Fruit fly (Drosophila melanogaster): ENCODE data around the gene CG13933.

The CG13933 gene

DNA sequence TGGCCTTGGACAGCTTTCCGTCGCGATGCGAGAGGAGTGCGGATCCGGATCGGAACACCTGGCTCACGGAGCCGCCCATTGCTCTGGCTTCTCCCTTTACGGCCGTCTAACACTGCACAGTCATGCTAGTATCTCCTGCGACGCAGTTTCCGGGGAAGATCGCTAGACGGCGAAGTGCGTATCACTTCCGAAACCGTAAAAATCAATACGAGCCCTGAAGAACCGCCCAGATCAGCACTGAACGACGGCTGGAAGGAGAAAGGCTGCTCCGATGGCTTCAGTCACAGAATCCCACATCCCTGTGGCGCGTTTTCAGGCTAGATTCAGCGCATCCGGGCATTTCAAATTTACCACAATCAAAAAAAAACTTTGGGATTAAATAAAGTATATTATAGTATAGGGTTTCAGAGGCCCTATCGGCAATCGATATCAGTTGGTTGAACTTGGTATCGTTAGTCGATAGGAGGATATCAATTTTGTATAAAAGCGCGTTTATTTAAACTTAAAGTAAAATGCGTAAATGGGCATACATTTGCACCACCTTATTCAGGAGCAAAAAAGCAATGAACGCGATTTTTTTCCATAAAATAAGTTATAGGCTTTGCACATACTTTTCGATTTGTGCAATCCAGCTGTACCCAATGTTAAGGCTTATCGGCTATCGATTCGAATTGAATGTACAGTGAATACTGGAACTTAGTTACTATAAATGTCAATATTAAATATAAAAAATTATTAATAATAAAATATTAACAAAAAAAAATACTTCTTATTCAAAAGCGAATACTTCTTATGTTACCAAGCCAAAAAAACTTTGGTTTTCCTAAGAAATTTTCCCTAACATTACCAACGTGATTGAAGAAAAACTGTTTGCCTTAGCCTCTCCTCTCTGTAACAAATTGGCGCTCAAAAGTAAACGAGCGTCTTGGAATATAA is at the start of gene CG13933, which contains the start of gene PolD2 (continued):
- TF ChIP-seq CG11695 (GFP tag; IDR thresholded peaks at IDR 0.05) (peak; percentile 94), CG11504 (tag; optimal IDR thresholded peaks at IDR 0.05) (no peak), CG6765 (GFP tag; optimal IDR thresholded peaks at IDR 0.05) (peak; percentile 74), CG3995 (GFP tag; optimal IDR thresholded peaks at IDR 0.05) (no peak), CG2199 (GFP tag; IDR thresholded peaks at IDR 0.05) (peak; percentile 89), CG1602 (GFP tag; optimal IDR thresholded peaks at IDR 0.05) (peak; percentile 98), Hey (tag; optimal IDR thresholded peaks at IDR 0.05) (no peak), CG13287 (GFP tag; IDR thresholded peaks at IDR 0.05; ENCODE audit: partially characterized antibody) (peak; percentile 86), emc (GFP tag; optimal IDR thresholded peaks at IDR 0.05) (peak; percentile 1), zfh2 (GFP tag; optimal IDR thresholded peaks at IDR 0.05) (peak; percentile 65), ab (GFP tag; optimal IDR thresholded peaks at IDR 0.05) (peak; percentile 75), CG15601 (tag; optimal IDR thresholded peaks at IDR 0.05) (peak; percentile 97), otp (GFP tag; IDR thresholded peaks at IDR 0.05) (peak; percentile 98), CG8478 (optimal IDR thresholded peaks at IDR 0.05) (no peak), ara (GFP tag; IDR thresholded peaks at IDR 0.05) (peak; percentile 97), klu (GFP tag; IDR thresholded peaks at IDR 0.05) (peak; percentile 61; the same call in 1 of the 2 replicates), CG18262 (tag; optimal IDR thresholded peaks at IDR 0.05) (peak; percentile 95), Dll (GFP tag; IDR thresholded peaks at IDR 0.05; ENCODE audit: partially characterized antibody) (peak; percentile 80), Ravus (GFP tag; IDR thresholded peaks at IDR 0.05) (peak; percentile 92), z (GFP tag; IDR thresholded peaks at IDR 0.05) (no peak), ems (GFP tag; optimal IDR thresholded peaks at IDR 0.05) (peak; percentile 80), gcm2 (GFP tag; optimal IDR thresholded peaks at IDR 0.05) (peak; percentile 65), GATAe (GFP tag; conservative IDR thresholded peaks at IDR 0.05) (peak; percentile 90), CG8359 (GFP tag; optimal IDR thresholded peaks at IDR 0.05; ENCODE audit: borderline replicate concordance) (peak; percentile 64), CG12391 (tag; optimal IDR thresholded peaks at IDR 0.05) (peak; percentile 98), CG17359 (tag; optimal IDR thresholded peaks at IDR 0.05) (peak; percentile 91), CG17568 (GFP tag; optimal IDR thresholded peaks at IDR 0.05) (no peak), slbo (GFP tag; IDR thresholded peaks at IDR 0.05) (peak; percentile 99), CG10565 (GFP tag; optimal IDR thresholded peaks at IDR 0.05) (peak; percentile 5), CG14667 (GFP tag; IDR thresholded peaks at IDR 0.05) (peak; percentile 91), bowl (GFP tag; IDR thresholded peaks at IDR 0.05) (peak; percentile 99), ken (GFP tag; IDR thresholded peaks at IDR 0.05) (peak; percentile 97), mirr (GFP tag; optimal IDR thresholded peaks at IDR 0.05) (no peak), Neu2 (GFP tag; optimal IDR thresholded peaks at IDR 0.05; ENCODE audit: borderline replicate concordance) (no peak), sim (GFP tag; IDR thresholded peaks at IDR 0.05) (peak; percentile 65; the same call in 1 of the 2 replicates), amos (GFP tag; IDR thresholded peaks at IDR 0.05; ENCODE audit: partially characterized antibody) (peak; percentile 57; the same call in 1 of the 2 replicates), CG3065 (GFP tag; optimal IDR thresholded peaks at IDR 0.05) (no peak), CG7372 (GFP tag; IDR thresholded peaks at IDR 0.05) (peak; percentile 93), Dip3 (GFP tag; optimal IDR thresholded peaks at IDR 0.05) (peak; percentile 77), ap (GFP tag; IDR thresholded peaks at IDR 0.05) (peak; percentile 99), CG34224 (GFP tag; IDR thresholded peaks at IDR 0.05; ENCODE audit: partially characterized antibody) (peak; percentile 85), MESR4 (GFP tag; optimal IDR thresholded peaks at IDR 0.05) (peak; percentile 16), Hmx (GFP tag; optimal IDR thresholded peaks at IDR 0.05) (no peak), CG4707 (GFP tag; optimal IDR thresholded peaks at IDR 0.05) (peak; percentile 91), Xbp1 (GFP tag; optimal IDR thresholded peaks at IDR 0.05) (peak; percentile 98), CG7839 (tag; optimal IDR thresholded peaks at IDR 0.05) (peak; percentile 98), CG8281 (tag; optimal IDR thresholded peaks at IDR 0.05) (no peak), btn (GFP tag; optimal IDR thresholded peaks at IDR 0.05) (peak; percentile 20), salm (tag; optimal IDR thresholded peaks at IDR 0.05) (peak; percentile 96)
